In the genomic region with DNA sequence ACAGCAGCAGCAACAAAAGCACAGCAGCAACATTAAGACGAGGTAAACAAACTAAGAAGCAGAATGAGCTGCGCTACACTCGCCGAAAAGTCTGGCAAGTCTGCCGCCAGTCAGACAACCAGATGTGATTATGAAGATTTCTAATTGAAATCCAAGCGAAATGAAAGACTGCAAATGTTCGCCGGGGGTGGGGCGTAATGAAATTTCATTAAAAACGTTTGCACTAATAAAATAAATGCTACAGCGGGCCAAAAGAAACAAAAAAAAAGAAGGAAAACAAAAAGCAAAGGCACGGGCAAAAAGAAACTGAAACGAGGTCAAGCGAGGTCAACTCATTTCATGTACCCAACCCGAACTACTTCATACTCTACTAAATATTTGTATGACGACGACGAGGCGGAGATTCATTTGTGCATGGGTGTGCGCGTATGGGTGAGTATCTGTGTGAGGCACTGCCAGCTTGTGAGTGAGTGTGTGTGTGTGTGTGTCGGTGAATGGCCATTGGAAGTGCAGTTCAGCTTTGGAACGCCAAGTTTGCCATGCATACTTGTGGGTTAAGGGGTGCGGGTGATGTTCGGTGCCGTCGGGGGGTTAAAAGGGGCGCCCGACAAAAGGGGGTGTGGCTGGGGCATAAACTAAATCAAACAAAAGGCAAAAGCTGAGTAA, we compare ENCODE assay signal across 4 fruit fly cellular contexts.
TF ChIP-seq lines count a peak whose summit lies in the region.

No protein-coding gene starts in this region.

- no peak for TF ChIP-seq CTCF in whole organism, embryonic (GFP tag; optimal IDR thresholded peaks at IDR 0.05; lab: Kevin White, UChicago)

TF ChIP-seq in whole organism, embryonic, 481 proteins besides CTCF, POLR2A, EP300 and RAD21 (continues in another document):
- no peak for TF ChIP-seq CG9727 (GFP tag; optimal IDR thresholded peaks at IDR 0.05; lab: Kevin White, UChicago)
- no peak for TF ChIP-seq CG6175 (GFP tag; IDR thresholded peaks at IDR 0.05; lab: Robert Waterston, UW)
- 0 out of 2 replicates have a peak, but pooled peaks have one; percentile 3 for TF ChIP-seq ttk (GFP tag; IDR thresholded peaks at IDR 0.05; lab: Robert Waterston, UW)
- no peak for TF ChIP-seq inv (GFP tag; IDR thresholded peaks at IDR 0.05; lab: Robert Waterston, UW; ENCODE audit: partially characterized antibody)
- no peak for TF ChIP-seq shn (GFP tag; optimal IDR thresholded peaks at IDR 0.05; lab: Kevin White, UChicago)
- TF ChIP-seq Fer2 (tag; optimal IDR thresholded peaks at IDR 0.05; lab: Kevin White, UChicago), result no peak
- no peak for TF ChIP-seq tgo (GFP tag; IDR thresholded peaks at IDR 0.05; lab: Robert Waterston, UW)
- no peak for TF ChIP-seq fd102C (GFP tag; optimal IDR thresholded peaks at IDR 0.05; lab: Kevin White, UChicago)
- TF ChIP-seq Nf-YC (tag; optimal IDR thresholded peaks at IDR 0.05; lab: Kevin White, UChicago), result no peak
- peak; percentile 46 for TF ChIP-seq CG3838 (GFP tag; optimal IDR thresholded peaks at IDR 0.05; lab: Kevin White, UChicago)
- TF ChIP-seq CG15269 (tag; optimal IDR thresholded peaks at IDR 0.05; lab: Kevin White, UChicago), result no peak
- no peak for TF ChIP-seq row (GFP tag; IDR thresholded peaks at IDR 0.05; lab: Robert Waterston, UW)
- TF ChIP-seq CG2116 (GFP tag; optimal IDR thresholded peaks at IDR 0.05; lab: Kevin White, UChicago), result no peak
- no peak for TF ChIP-seq CG18011 (GFP tag; optimal IDR thresholded peaks at IDR 0.05; lab: Kevin White, UChicago)
- TF ChIP-seq Ravus (GFP tag; IDR thresholded peaks at IDR 0.05; lab: Robert Waterston, UW), result no peak
- TF ChIP-seq CG9437 (GFP tag; optimal IDR thresholded peaks at IDR 0.05; lab: Kevin White, UChicago), result no peak
- TF ChIP-seq dm (GFP tag; optimal IDR thresholded peaks at IDR 0.05; lab: Kevin White, UChicago), result no peak
- TF ChIP-seq Camta (GFP tag; optimal IDR thresholded peaks at IDR 0.05; lab: Kevin White, UChicago), result no peak
- no peak for TF ChIP-seq CG3407 (GFP tag; optimal IDR thresholded peaks at IDR 0.05; lab: Kevin White, UChicago)
- no peak for TF ChIP-seq CG4730 (GFP tag; IDR thresholded peaks at IDR 0.05; lab: Robert Waterston, UW)

TF ChIP-seq in whole organism, prepupa, 60 proteins besides CTCF, POLR2A, EP300 and RAD21 (continues in another document):
- TF ChIP-seq CG6163 (GFP tag; IDR thresholded peaks at IDR 0.05; lab: Robert Waterston, UW), result peak; percentile 14; the same call in 1 of the 3 replicates
- TF ChIP-seq net (GFP tag; optimal IDR thresholded peaks at IDR 0.05; lab: Kevin White, UChicago), result no peak
- peak; percentile 31 for TF ChIP-seq dac (GFP tag; optimal IDR thresholded peaks at IDR 0.05; lab: Kevin White, UChicago)
- no peak for TF ChIP-seq CG8119 (GFP tag; IDR thresholded peaks at IDR 0.05; lab: Robert Waterston, UW)
- no peak for TF ChIP-seq CG10631 (GFP tag; optimal IDR thresholded peaks at IDR 0.05; lab: Kevin White, UChicago)
- TF ChIP-seq ss (GFP tag; optimal IDR thresholded peaks at IDR 0.05; lab: Kevin White, UChicago), result peak in 1 of 2 experiments; percentile 43
- TF ChIP-seq CG8319 (GFP tag; optimal IDR thresholded peaks at IDR 0.05; lab: Kevin White, UChicago), result no peak
- no peak for TF ChIP-seq Smox (GFP tag; optimal IDR thresholded peaks at IDR 0.05; lab: Kevin White, UChicago)
- no peak for TF ChIP-seq pdm3 (GFP tag; optimal IDR thresholded peaks at IDR 0.05; lab: Kevin White, UChicago)
- TF ChIP-seq Eip75B (GFP tag; optimal IDR thresholded peaks at IDR 0.05; lab: Kevin White, UChicago), result peak; percentile 34
- TF ChIP-seq fd59A (GFP tag; optimal IDR thresholded peaks at IDR 0.05; lab: Kevin White, UChicago), result no peak
- no peak for TF ChIP-seq salr (GFP tag; optimal IDR thresholded peaks at IDR 0.05; lab: Kevin White, UChicago)
- TF ChIP-seq Eip78C (GFP tag; lab: Kevin White, UChicago), result peak; percentile 84
- peak; percentile 4 for TF ChIP-seq CG6808 (GFP tag; optimal IDR thresholded peaks at IDR 0.05; lab: Kevin White, UChicago)
- no peak for TF ChIP-seq Hr4 (GFP tag; optimal IDR thresholded peaks at IDR 0.05; lab: Kevin White, UChicago)
- TF ChIP-seq CG31627 (GFP tag; optimal IDR thresholded peaks at IDR 0.05; lab: Kevin White, UChicago), result peak; percentile 6
- no peak for TF ChIP-seq CG9139 (GFP tag; optimal IDR thresholded peaks at IDR 0.05; lab: Kevin White, UChicago)
- no peak for TF ChIP-seq CG10669 (GFP tag; optimal IDR thresholded peaks at IDR 0.05; lab: Kevin White, UChicago)
- no peak for TF ChIP-seq CG6276 (GFP tag; optimal IDR thresholded peaks at IDR 0.05; lab: Kevin White, UChicago)
- no peak for TF ChIP-seq CG6854 (GFP tag; optimal IDR thresholded peaks at IDR 0.05; lab: Kevin White, UChicago)
- TF ChIP-seq Met (GFP tag; optimal IDR thresholded peaks at IDR 0.05; lab: Kevin White, UChicago), result peak; percentile 31
- no peak for TF ChIP-seq achi (GFP tag; optimal IDR thresholded peaks at IDR 0.05; lab: Kevin White, UChicago)
- no peak for TF ChIP-seq CG8632 (GFP tag; optimal IDR thresholded peaks at IDR 0.05; lab: Kevin White, UChicago)

TF ChIP-seq in whole organism, pupa, 21 proteins besides CTCF, POLR2A, EP300 and RAD21:
- TF ChIP-seq Pif1A (GFP tag; optimal IDR thresholded peaks at IDR 0.05; lab: Kevin White, UChicago) (peak; percentile 7), CG32121 (GFP tag; IDR thresholded peaks at IDR 0.05; lab: Robert Waterston, UW) (peak; percentile 27), CG34367 (tag; optimal IDR thresholded peaks at IDR 0.05; lab: Kevin White, UChicago) (no peak), CG12605 (GFP tag; IDR thresholded peaks at IDR 0.05; lab: Robert Waterston, UW) (no peak), CG15710 (tag; optimal IDR thresholded peaks at IDR 0.05; lab: Kevin White, UChicago) (no peak), CG14655 (GFP tag; optimal IDR thresholded peaks at IDR 0.05; lab: Kevin White, UChicago) (peak; percentile 13), gl (tag; optimal IDR thresholded peaks at IDR 0.05; lab: Kevin White, UChicago) (no peak), Ets98B (GFP tag; IDR thresholded peaks at IDR 0.05; lab: Robert Waterston, UW) (peak; percentile 19), EcR (GFP tag; optimal IDR thresholded peaks at IDR 0.05; lab: Kevin White, UChicago) (peak; percentile 89), fd96Ca (GFP tag; IDR thresholded peaks at IDR 0.05; lab: Robert Waterston, UW) (peak; percentile 55; the same call in 2 of the 3 replicates), CG8301 (tag; optimal IDR thresholded peaks at IDR 0.05; lab: Kevin White, UChicago) (peak; percentile 36)
TF ChIP-seq in whole organism, pupa: peak in this region for 7.

TF ChIP-seq in whole organism, wandering third instar larva, 38 proteins besides CTCF, POLR2A, EP300 and RAD21:
- TF ChIP-seq fru (GFP tag; optimal IDR thresholded peaks at IDR 0.05; lab: Kevin White, UChicago) (peak; percentile 48), psq (GFP tag; optimal IDR thresholded peaks at IDR 0.05; lab: Kevin White, UChicago) (peak; percentile 35), woc (GFP tag; optimal IDR thresholded peaks at IDR 0.05; lab: Kevin White, UChicago) (peak; percentile 36), CG32264 (GFP tag; optimal IDR thresholded peaks at IDR 0.05; lab: Kevin White, UChicago) (no peak)
